Worm (Caenorhabditis elegans) whole organism, young adult: Measurements from ENCODE around the gene F53C3.8.

ENCODE experiments used
- F23B12.7 ChIP-seq: sonication (generic microtip); optimal IDR thresholded peaks from 2 replicates; lab custom pipeline; 2017; ENCODE audit warnings: missing genetic modification characterization, mild to moderate bottlenecking, missing compliant biosample characterization, antibody characterized with exemption, moderate library complexity; ENCODE audit not compliant: insufficient read depth
- F49E8.2 ChIP-seq: sonication (generic microtip); optimal IDR thresholded peaks from 3 replicates; lab custom pipeline; 2017; ENCODE audit warnings: missing genetic modification characterization, mild to moderate bottlenecking, missing compliant biosample characterization, antibody characterized with exemption, moderate library complexity; ENCODE audit not compliant: insufficient read depth
- Y53F4B.3 ChIP-seq: fragments of 200-800 bp; sonication (Bioruptor generic); IDR thresholded peaks from 2 replicates; pipeline ENCODE4 v1.3.6; 2022; ENCODE audit warnings: missing genetic modification reagents, missing genetic modification characterization, missing compliant biosample characterization
- Y79H2A.3 ChIP-seq: fragments of 200-800 bp; sonication (Bioruptor generic); conservative IDR thresholded peaks from 2 replicates; pipeline ENCODE4 v1.3.6; 2022; ENCODE audit warnings: missing genetic modification reagents, missing genetic modification characterization, missing compliant biosample characterization
- ZK185.1 ChIP-seq: sonication (generic microtip); optimal IDR thresholded peaks from 2 replicates; lab custom pipeline; 2016; ENCODE audit warnings: mild to moderate bottlenecking, missing genetic modification characterization, missing compliant biosample characterization; ENCODE audit not compliant: poor library complexity, severe bottlenecking
- ama-1 ChIP-seq, 3 experiments: fragments of 150-350 bp in 1 of 3; sonication (generic microtip) in 2 of 3; optimal IDR thresholded peaks; 2 replicates each; lab custom pipeline; 2014 to 2018; ENCODE audit warnings: missing biosample characterization in 2 of 3, missing genetic modification characterization in 2 of 3, missing genetic modification reagents in 2 of 3
- cebp-1 ChIP-seq, 2 experiments: fragments of 200-800 bp in 1 of 2; sonication (Bioruptor generic) in 1 of 2; sonication (generic microtip) in 1 of 2; IDR thresholded peaks in 1 of 2; optimal IDR thresholded peaks in 1 of 2; 2 replicates each; pipeline versions ENCODE4 v1.3.6 to Lab custom; 2017 to 2022; ENCODE audit warnings: missing compliant biosample characterization in 2 of 2, missing genetic modification characterization in 2 of 2, mild to moderate bottlenecking in 1 of 2, missing genetic modification reagents in 1 of 2, moderate library complexity in 1 of 2
- efl-1 ChIP-seq: fragments of 150-350 bp; optimal IDR thresholded peaks from 2 replicates; lab custom pipeline; 2014; ENCODE audit warnings: missing biosample characterization, missing genetic modification reagents, missing genetic modification characterization
- him-1 ChIP-seq: sonication (generic microtip); optimal IDR thresholded peaks from 2 replicates; lab custom pipeline; 2016; ENCODE audit warnings: missing genotype, missing genetic modification reagents, missing genetic modification characterization, missing compliant biosample characterization
- lin-35 ChIP-seq, 3 experiments: fragments of 150-350 bp in 2 of 3; sonication (generic microtip) in 1 of 3; optimal IDR thresholded peaks; 2 replicates each; lab custom pipeline; 2014 to 2018; ENCODE audit warnings: missing biosample characterization in 3 of 3, missing genetic modification characterization in 3 of 3, missing genetic modification reagents in 3 of 3
- lsl-1 ChIP-seq: fragments of 200-800 bp; sonication (Bioruptor generic); optimal IDR thresholded peaks from 2 replicates; lab custom pipeline; 2018; ENCODE audit warnings: mild to moderate bottlenecking, missing genetic modification characterization, moderate library complexity, missing compliant biosample characterization
- nhr-27 ChIP-seq: fragments of 200-800 bp; sonication (Bioruptor generic); optimal IDR thresholded peaks from 2 replicates; lab custom pipeline; 2018; ENCODE audit warnings: mild to moderate bottlenecking, missing genetic modification characterization, moderate library complexity, missing compliant biosample characterization
- snpc-1.1 ChIP-seq: sonication (generic microtip); optimal IDR thresholded peaks from 2 replicates; lab custom pipeline; 2017; ENCODE audit warnings: missing genetic modification characterization, mild to moderate bottlenecking, missing compliant biosample characterization, antibody characterized with exemption, moderate library complexity, missing genotype, missing genetic modification reagents; ENCODE audit not compliant: insufficient read depth
- unc-62 ChIP-seq: fragments of 150-350 bp; optimal IDR thresholded peaks from 2 replicates; lab custom pipeline; 2014; ENCODE audit warnings: missing biosample characterization, missing genetic modification reagents, missing genetic modification characterization

- no peak for TF ChIP-seq Y53F4B.3 (GFP tag; lab: Robert Waterston, UW)
- no peak for TF ChIP-seq snpc-1.1
- no peak for TF ChIP-seq ama-1 (optimal IDR thresholded peaks at IDR 0.05; lab: Kevin White, UChicago)
- no peak for TF ChIP-seq ama-1 (GFP tag; optimal IDR thresholded peaks at IDR 0.05; lab: Kevin White, UChicago)
- no peak for TF ChIP-seq F49E8.2 (tag; lab: Kevin White, UChicago)
- no peak for TF ChIP-seq efl-1 (GFP tag; lab: Kevin White, UChicago)
- no peak for TF ChIP-seq lin-35 (GFP tag; optimal IDR thresholded peaks at IDR 0.05; lab: Kevin White, UChicago)
- TF ChIP-seq cebp-1 (GFP tag; IDR thresholded peaks at IDR 0.05; lab: Robert Waterston, UW) = no peak
- no peak for TF ChIP-seq cebp-1 (tag; optimal IDR thresholded peaks at IDR 0.05; lab: Kevin White, UChicago)
- no peak for TF ChIP-seq Y79H2A.3 (GFP tag; lab: Robert Waterston, UW)
- TF ChIP-seq nhr-27 (tag; lab: Kevin White, UChicago) = no peak
- no peak for TF ChIP-seq unc-62 (GFP tag; lab: Kevin White, UChicago)
- no peak for TF ChIP-seq him-1 (tag; lab: Kevin White, UChicago)
- no peak for TF ChIP-seq lsl-1
- TF ChIP-seq F23B12.7 = no peak
- TF ChIP-seq ZK185.1 (tag; lab: Kevin White, UChicago) = no peak
Measured at ce11 chrII:3908135-3908534, 16.9 kb downstream of the F53C3.8 start.
